Worm (Caenorhabditis elegans): ENCODE data around the gene srbc-33.

The srbc-33 gene

DNA sequence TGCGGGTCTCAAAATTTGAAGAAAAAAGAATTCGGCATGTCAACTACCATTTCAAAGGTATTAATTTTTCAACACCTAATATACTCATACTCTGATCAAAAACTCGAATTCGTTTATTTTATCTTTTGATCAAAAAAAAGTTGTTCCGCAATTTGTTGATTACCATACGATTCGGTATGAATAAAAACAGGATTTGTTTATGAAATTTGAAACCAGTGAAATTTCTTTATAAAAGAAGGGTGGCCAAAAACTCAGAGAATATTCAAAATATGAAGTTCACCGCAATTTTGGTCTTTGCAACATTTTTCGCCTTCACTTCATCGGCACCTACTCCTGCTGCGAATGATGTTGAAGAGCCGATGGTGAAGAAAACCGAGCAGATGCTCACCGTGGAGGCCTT is 17.4 kb upstream of the srbc-33 start, which contains the start of the genes C07G3.8 and C07G3.10:
Gene C07G3.8, minus strand, starts transcription at position 101 of the 400 bp plus-strand sequence.
Gene C07G3.10, plus strand, starts transcription at position 270 of the 400 bp plus-strand sequence.
- no peak for TF ChIP-seq C34F6.9 (tag; optimal IDR thresholded peaks at IDR 0.05)
- no peak for TF ChIP-seq mbf-1 (tag; optimal IDR thresholded peaks at IDR 0.05)
- TF ChIP-seq nhr-6 (tag; optimal IDR thresholded peaks at IDR 0.05), result no peak
- no peak for TF ChIP-seq ztf-4 (tag; optimal IDR thresholded peaks at IDR 0.05)
- no peak for TF ChIP-seq snpc-4 (tag; optimal IDR thresholded peaks at IDR 0.05)
- no peak for TF ChIP-seq elt-3 (tag; optimal IDR thresholded peaks at IDR 0.05)
- no peak for TF ChIP-seq nhr-10 (tag; optimal IDR thresholded peaks at IDR 0.05)
- TF ChIP-seq sem-4 (tag; optimal IDR thresholded peaks at IDR 0.05), result no peak
- no peak for TF ChIP-seq ztf-11 (tag; optimal IDR thresholded peaks at IDR 0.05)
- no peak for TF ChIP-seq fos-1 (tag; optimal IDR thresholded peaks at IDR 0.05)
- no peak for TF ChIP-seq nhr-129 (tag; optimal IDR thresholded peaks at IDR 0.05)
- no peak for TF ChIP-seq F13H6.1 (tag; optimal IDR thresholded peaks at IDR 0.05)
- no peak for TF ChIP-seq lin-11 (tag; optimal IDR thresholded peaks at IDR 0.05)
- no peak for TF ChIP-seq mdl-1 (tag; optimal IDR thresholded peaks at IDR 0.05)
- no peak for TF ChIP-seq unc-62 (GFP tag; optimal IDR thresholded peaks at IDR 0.05)
- no peak for TF ChIP-seq egl-27 (tag; optimal IDR thresholded peaks at IDR 0.05)
- no peak for TF ChIP-seq elt-1 (tag; optimal IDR thresholded peaks at IDR 0.05)
- TF ChIP-seq ztf-1 (GFP tag; conservative IDR thresholded peaks at IDR 0.05), result no peak
- no peak for TF ChIP-seq lsy-2 (tag; optimal IDR thresholded peaks at IDR 0.05)

DNA sequence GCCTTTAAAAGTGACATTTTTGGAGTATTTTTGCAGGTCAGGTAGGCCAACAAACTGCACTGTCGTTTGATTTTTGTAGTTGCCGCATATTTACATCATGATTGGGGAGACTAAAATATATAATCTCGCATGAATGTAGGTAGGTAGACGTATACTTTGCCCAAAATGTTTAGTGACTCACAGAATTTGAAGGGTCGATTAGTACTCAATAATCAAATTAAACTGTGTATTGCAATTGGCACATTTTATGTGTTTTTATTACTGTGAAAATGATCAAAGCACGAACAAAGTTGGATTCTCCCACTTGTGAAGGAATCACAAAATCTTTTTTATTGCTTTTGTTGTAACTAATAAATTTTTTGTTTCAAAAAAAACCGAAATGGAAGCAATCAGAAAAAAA is 12.3 kb upstream of the srbc-33 start, which contains the start of gene C07G3.15:
Gene C07G3.15, minus strand, starts transcription at position 101 of the 400 bp plus-strand sequence.
- TF ChIP-seq lsy-2 (tag; optimal IDR thresholded peaks at IDR 0.05) (no peak), dmd-4 (tag; optimal IDR thresholded peaks at IDR 0.05) (no peak), ZK546.5 (tag; optimal IDR thresholded peaks at IDR 0.05) (no peak), blmp-1 (tag; optimal IDR thresholded peaks at IDR 0.05; ENCODE audit: insufficient read depth) (no peak), peb-1 (tag; optimal IDR thresholded peaks at IDR 0.05) (no peak), ztf-4 (tag; optimal IDR thresholded peaks at IDR 0.05) (no peak), egl-27 (tag; optimal IDR thresholded peaks at IDR 0.05) (no peak), ceh-82 (tag; optimal IDR thresholded peaks at IDR 0.05) (no peak), skn-1 (tag; optimal IDR thresholded peaks at IDR 0.05) (no peak), lin-13 (GFP tag; optimal IDR thresholded peaks at IDR 0.05) (no peak), nhr-23 (tag; optimal IDR thresholded peaks at IDR 0.05) (no peak), snpc-4 (tag; optimal IDR thresholded peaks at IDR 0.05) (no peak)

ce11 chrV:3490435-3490834 is 5.8 kb upstream of the srbc-33 start, which contains the start of gene srbc-36:
srbc-36 (minus strand) TSS chrV:3490535.
- TF ChIP-seq alr-1 (tag; optimal IDR thresholded peaks at IDR 0.05) (no peak), crh-2 (tag; optimal IDR thresholded peaks at IDR 0.05) (no peak), mab-5 (tag; optimal IDR thresholded peaks at IDR 0.05) (no peak), nhr-11 (tag; optimal IDR thresholded peaks at IDR 0.05) (no peak), nhr-21 (tag; optimal IDR thresholded peaks at IDR 0.05) (no peak), C34F6.9 (tag; optimal IDR thresholded peaks at IDR 0.05) (no peak), blmp-1 (tag; optimal IDR thresholded peaks at IDR 0.05; ENCODE audit: insufficient read depth) (no peak), aly-2 (tag; optimal IDR thresholded peaks at IDR 0.05) (no peak), lin-11 (tag; optimal IDR thresholded peaks at IDR 0.05) (no peak), sem-4 (tag; optimal IDR thresholded peaks at IDR 0.05) (no peak), mdl-1 (tag; optimal IDR thresholded peaks at IDR 0.05) (no peak), ama-1 (optimal IDR thresholded peaks at IDR 0.05) (no peak), sma-9 (GFP tag; optimal IDR thresholded peaks at IDR 0.05) (no peak), sma-9 (tag; optimal IDR thresholded peaks at IDR 0.05) (no peak), fos-1 (tag; optimal IDR thresholded peaks at IDR 0.05) (no peak), nhr-6 (tag; optimal IDR thresholded peaks at IDR 0.05) (no peak)

DNA sequence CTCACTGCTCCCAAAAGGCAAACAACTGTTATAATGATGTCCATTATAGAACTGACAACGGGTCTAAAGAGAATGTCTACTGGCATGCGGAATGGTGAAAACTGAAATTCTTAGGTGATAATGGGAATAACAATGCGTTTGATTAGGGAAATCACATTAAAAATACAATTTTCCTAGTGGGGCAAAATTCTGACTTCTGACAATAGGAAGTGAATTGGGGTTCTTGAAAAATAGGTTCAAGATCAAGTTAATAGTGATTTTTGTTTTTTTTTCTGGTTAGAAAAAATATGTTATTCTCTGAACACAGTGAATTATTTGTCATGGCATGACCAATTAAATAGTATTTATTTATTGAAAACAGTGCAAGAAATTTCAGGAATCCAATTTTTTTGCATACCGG is 2.3 kb upstream of the srbc-33 start, which contains the start of gene srbc-32:
Gene srbc-32, minus strand, starts transcription at position 101 of the 400 bp plus-strand sequence.
- no peak for TF ChIP-seq F13H6.1 (tag; optimal IDR thresholded peaks at IDR 0.05)
- TF ChIP-seq nhr-6 (tag; optimal IDR thresholded peaks at IDR 0.05), result no peak

- peak; percentile 12 for TF ChIP-seq sma-9 (GFP tag; optimal IDR thresholded peaks at IDR 0.05)
- TF ChIP-seq sma-9 (tag; optimal IDR thresholded peaks at IDR 0.05), result no peak
- TF ChIP-seq F13H6.1 (tag; optimal IDR thresholded peaks at IDR 0.05), result no peak
Observed at ce11 chrV:3482550-3483002, 2.0 kb downstream of the srbc-33 start, which contains the start of gene lys-7. lys-7 (minus strand) TSS chrV:3482600.

Data from whole organism, L2 larva.